Worm (Caenorhabditis elegans) whole organism, L2 larva: ENCODE data around the gene nlg-1.

Source experiments
- F13H6.1 ChIP-seq: sonication (generic microtip); optimal IDR thresholded peaks from 2 replicates; lab custom pipeline; 2016; ENCODE audit warnings: missing genetic modification characterization, missing compliant biosample characterization
- R02D3.7 ChIP-seq: fragments of 150-350 bp; optimal IDR thresholded peaks from 2 replicates; lab custom pipeline; 2014; ENCODE audit warnings: missing biosample characterization, missing genetic modification characterization
- Y55F3AM.14 ChIP-seq: fragments of 200-800 bp; sonication (Bioruptor generic); optimal IDR thresholded peaks from 2 replicates; lab custom pipeline; 2018; ENCODE audit warnings: mild to moderate bottlenecking, missing genetic modification characterization, missing compliant biosample characterization
- ZK546.5 ChIP-seq: sonication (generic microtip); optimal IDR thresholded peaks from 2 replicates; lab custom pipeline; 2017; ENCODE audit warnings: missing biosample characterization, missing genetic modification characterization
- aly-2 ChIP-seq: fragments of 150-350 bp; optimal IDR thresholded peaks from 2 replicates; lab custom pipeline; 2014; ENCODE audit warnings: missing biosample characterization, missing genetic modification characterization
- blmp-1 ChIP-seq: sonication (generic microtip); optimal IDR thresholded peaks from 2 replicates; lab custom pipeline; 2017; ENCODE audit warnings: missing genetic modification characterization, mild to moderate bottlenecking, missing compliant biosample characterization, antibody characterized with exemption, moderate library complexity; ENCODE audit not compliant: insufficient read depth
- ceh-82 ChIP-seq: fragments of 150-350 bp; optimal IDR thresholded peaks from 2 replicates; lab custom pipeline; 2014; ENCODE audit warnings: missing biosample characterization, missing genetic modification characterization
- crh-2 ChIP-seq: sonication (generic microtip); optimal IDR thresholded peaks from 2 replicates; lab custom pipeline; 2017; ENCODE audit warnings: missing biosample characterization, missing genetic modification characterization
- egl-27 ChIP-seq: sonication (generic microtip); optimal IDR thresholded peaks from 3 replicates; lab custom pipeline; 2017; ENCODE audit warnings: missing biosample characterization, missing genetic modification reagents, missing genetic modification characterization
- elt-3 ChIP-seq: sonication (generic microtip); optimal IDR thresholded peaks from 2 replicates; lab custom pipeline; 2017; ENCODE audit warnings: missing biosample characterization, missing genetic modification characterization
- fos-1 ChIP-seq: fragments of 150-350 bp; optimal IDR thresholded peaks from 2 replicates; lab custom pipeline; 2014; ENCODE audit warnings: missing biosample characterization, missing genetic modification characterization
- gmeb-1 ChIP-seq: fragments of 150-350 bp; optimal IDR thresholded peaks from 2 replicates; lab custom pipeline; 2014; ENCODE audit warnings: missing biosample characterization, missing genetic modification characterization
- mab-5 ChIP-seq: fragments of 150-350 bp; optimal IDR thresholded peaks from 2 replicates; lab custom pipeline; 2014; ENCODE audit warnings: missing biosample characterization, missing genetic modification characterization
- mdl-1 ChIP-seq, 2 experiments: fragments of 150-350 bp in 1 of 2; sonication (generic microtip) in 1 of 2; optimal IDR thresholded peaks; 2 replicates each; lab custom pipeline; 2017; ENCODE audit warnings: missing biosample characterization in 2 of 2, missing genetic modification characterization in 2 of 2
- nhr-11 ChIP-seq: fragments of 150-350 bp; optimal IDR thresholded peaks from 2 replicates; lab custom pipeline; 2014; ENCODE audit warnings: missing biosample characterization, missing genetic modification characterization
- nhr-12 ChIP-seq: fragments of 150-350 bp; optimal IDR thresholded peaks from 2 replicates; lab custom pipeline; 2014; ENCODE audit warnings: missing biosample characterization, missing genetic modification characterization
- nhr-129 ChIP-seq: fragments of 150-350 bp; optimal IDR thresholded peaks from 2 replicates; lab custom pipeline; 2014; ENCODE audit warnings: missing biosample characterization, missing genetic modification characterization
- nhr-21 ChIP-seq: fragments of 150-350 bp; optimal IDR thresholded peaks from 2 replicates; lab custom pipeline; 2014; ENCODE audit warnings: missing biosample characterization, missing genetic modification characterization
- nhr-237 ChIP-seq: fragments of 150-350 bp; optimal IDR thresholded peaks from 2 replicates; lab custom pipeline; 2014; ENCODE audit warnings: missing biosample characterization, missing genetic modification characterization
- nhr-25 ChIP-seq: fragments of 150-350 bp; sonication (generic microtip); optimal IDR thresholded peaks from 3 replicates; lab custom pipeline; 2014; ENCODE audit warnings: missing biosample characterization, missing genetic modification characterization
- nhr-77 ChIP-seq: fragments of 150-350 bp; optimal IDR thresholded peaks from 2 replicates; lab custom pipeline; 2014; ENCODE audit warnings: missing biosample characterization, missing genetic modification characterization
- peb-1 ChIP-seq: fragments of 150-350 bp; optimal IDR thresholded peaks from 2 replicates; lab custom pipeline; 2014; ENCODE audit warnings: missing biosample characterization, missing genetic modification characterization
- sem-4 ChIP-seq: fragments of 150-350 bp; optimal IDR thresholded peaks from 2 replicates; lab custom pipeline; 2014; ENCODE audit warnings: missing biosample characterization, missing genetic modification reagents, missing genetic modification characterization
- skn-1 ChIP-seq: sonication (generic microtip); optimal IDR thresholded peaks from 2 replicates; lab custom pipeline; 2017; ENCODE audit warnings: missing biosample characterization, missing genetic modification characterization
- sma-3 ChIP-seq: sonication (generic microtip); optimal IDR thresholded peaks from 2 replicates; lab custom pipeline; 2016; ENCODE audit warnings: missing genetic modification reagents, missing genetic modification characterization, missing compliant biosample characterization
- sma-9 ChIP-seq, 2 experiments: fragments of 150-350 bp in 1 of 2; sonication (generic microtip) in 1 of 2; optimal IDR thresholded peaks; 2 replicates each; lab custom pipeline; 2014 to 2016; ENCODE audit warnings: missing genetic modification characterization in 2 of 2, mild to moderate bottlenecking in 1 of 2, missing biosample characterization in 1 of 2, missing compliant biosample characterization in 1 of 2, missing genetic modification reagents in 1 of 2, moderate library complexity in 1 of 2
- unc-39 ChIP-seq: fragments of 150-350 bp; optimal IDR thresholded peaks from 2 replicates; lab custom pipeline; 2014; ENCODE audit warnings: missing biosample characterization, missing genetic modification characterization
- unc-55 ChIP-seq: fragments of 150-350 bp; sonication (generic microtip); optimal IDR thresholded peaks from 3 replicates; lab custom pipeline; 2014; ENCODE audit warnings: missing biosample characterization, missing genetic modification reagents, missing genetic modification characterization
- unc-62 ChIP-seq: fragments of 150-350 bp; optimal IDR thresholded peaks from 2 replicates; lab custom pipeline; 2014; ENCODE audit warnings: missing biosample characterization, missing genetic modification reagents, missing genetic modification characterization
- zag-1 ChIP-seq: fragments of 150-350 bp; optimal IDR thresholded peaks from 2 replicates; lab custom pipeline; 2014; ENCODE audit warnings: missing biosample characterization, missing genetic modification characterization
- ztf-11 ChIP-seq: sonication (generic microtip); optimal IDR thresholded peaks from 2 replicates; lab custom pipeline; 2017; ENCODE audit warnings: missing biosample characterization, missing genetic modification characterization
- ztf-4 ChIP-seq: fragments of 150-350 bp; optimal IDR thresholded peaks from 2 replicates; lab custom pipeline; 2014; ENCODE audit warnings: missing biosample characterization, missing genetic modification characterization

nlg-1 gene

ce11 chrX:13631122-13631672 is at the start of gene nlg-1:
nlg-1 (minus strand) TSS chrX:13631172.
- peak; percentile 6 for TF ChIP-seq sma-9 (GFP tag; optimal IDR thresholded peaks at IDR 0.05; lab: Kevin White, UChicago)
- no peak for TF ChIP-seq sma-9 (tag; optimal IDR thresholded peaks at IDR 0.05; lab: Kevin White, UChicago)
- no peak for TF ChIP-seq nhr-11 (tag; lab: Kevin White, UChicago)

ce11 chrX:13676892-13677291 is 45.9 kb upstream of the nlg-1 start, which contains the start of gene gck-4:
gck-4 (plus strand) TSS chrX:13677192.
- TF ChIP-seq blmp-1 (tag; lab: Kevin White, UChicago) (peak; percentile 9), ZK546.5 (tag; lab: Kevin White, UChicago) (no peak)

ce11 chrX:13675444-13675843 is 44.5 kb upstream of the nlg-1 start:
- no peak for TF ChIP-seq Y55F3AM.14 (GFP tag; lab: Kevin White, UChicago)
- TF ChIP-seq crh-2 (tag; lab: Kevin White, UChicago) = no peak
- TF ChIP-seq nhr-237 (tag; lab: Kevin White, UChicago) = no peak
- TF ChIP-seq sem-4 (tag; lab: Kevin White, UChicago) = no peak
- no peak for TF ChIP-seq nhr-11 (tag; lab: Kevin White, UChicago)
- no peak for TF ChIP-seq fos-1 (tag; lab: Kevin White, UChicago)
- TF ChIP-seq unc-55 (GFP tag; lab: Kevin White, UChicago) = no peak
- TF ChIP-seq R02D3.7 = no peak
- TF ChIP-seq nhr-12 (tag; lab: Kevin White, UChicago) = no peak
- TF ChIP-seq sma-3 (GFP tag; lab: Kevin White, UChicago) = peak; percentile 27
- peak; percentile 15 for TF ChIP-seq peb-1
- no peak for TF ChIP-seq elt-3 (tag; lab: Kevin White, UChicago)
- TF ChIP-seq mab-5 (tag; lab: Kevin White, UChicago) = no peak
- peak; percentile 59 for TF ChIP-seq F13H6.1 (tag; lab: Kevin White, UChicago)
- no peak for TF ChIP-seq nhr-21 (tag; lab: Kevin White, UChicago)
- no peak for TF ChIP-seq ztf-11 (tag; lab: Kevin White, UChicago)
- no peak for TF ChIP-seq blmp-1 (tag; lab: Kevin White, UChicago)
- no peak for TF ChIP-seq unc-39 (tag; lab: Kevin White, UChicago)
- TF ChIP-seq nhr-129 (tag; lab: Kevin White, UChicago) = no peak
- no peak for TF ChIP-seq egl-27 (tag; lab: Kevin White, UChicago)
- no peak for TF ChIP-seq ceh-82 (tag; lab: Kevin White, UChicago)
- TF ChIP-seq zag-1 (tag; lab: Kevin White, UChicago) = no peak

DNA sequence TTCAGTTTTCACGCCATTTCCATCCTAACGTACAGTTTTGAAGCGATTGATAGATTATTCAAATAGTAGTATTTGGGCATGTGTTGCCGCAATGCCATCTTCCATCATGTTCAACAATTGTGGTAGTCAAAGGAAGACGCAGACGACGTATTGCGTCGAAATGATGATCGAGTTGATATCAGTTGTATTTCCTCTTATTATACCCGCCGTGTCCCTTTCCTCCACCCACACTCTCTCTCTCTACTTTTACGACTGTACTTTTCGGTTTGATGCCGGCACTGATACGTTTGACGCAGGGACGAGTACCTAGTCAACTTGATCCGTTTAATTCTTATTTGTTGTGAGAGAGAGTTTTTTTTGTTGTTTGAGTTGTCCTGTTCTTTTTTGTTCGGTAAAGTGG is 41.6 kb upstream of the nlg-1 start:
- no peak for TF ChIP-seq ztf-4 (tag; lab: Kevin White, UChicago)
- peak; percentile 10 for TF ChIP-seq crh-2 (tag; lab: Kevin White, UChicago)
- no peak for TF ChIP-seq peb-1
- TF ChIP-seq gmeb-1 (tag; lab: Kevin White, UChicago) = no peak
- no peak for TF ChIP-seq nhr-11 (tag; lab: Kevin White, UChicago)
- no peak for TF ChIP-seq skn-1 (tag; lab: Kevin White, UChicago)
- TF ChIP-seq F13H6.1 (tag; lab: Kevin White, UChicago) = peak; percentile 8
- no peak for TF ChIP-seq mdl-1 (tag; optimal IDR thresholded peaks at IDR 0.05; lab: Kevin White, UChicago)
- no peak for TF ChIP-seq nhr-25 (tag; lab: Kevin White, UChicago)
- TF ChIP-seq aly-2 (tag; lab: Kevin White, UChicago) = no peak
- no peak for TF ChIP-seq nhr-77 (tag; lab: Kevin White, UChicago)
- TF ChIP-seq sma-3 (GFP tag; lab: Kevin White, UChicago) = peak; percentile 50
- TF ChIP-seq unc-62 (GFP tag; lab: Kevin White, UChicago) = no peak
- TF ChIP-seq nhr-129 (tag; lab: Kevin White, UChicago) = peak; percentile 57
- peak; percentile 15 for TF ChIP-seq egl-27 (tag; lab: Kevin White, UChicago)
- peak; percentile 30 for TF ChIP-seq nhr-21 (tag; lab: Kevin White, UChicago)
- peak; percentile 66 for TF ChIP-seq fos-1 (tag; lab: Kevin White, UChicago)
- TF ChIP-seq unc-39 (tag; lab: Kevin White, UChicago) = no peak
- no peak for TF ChIP-seq nhr-237 (tag; lab: Kevin White, UChicago)
- TF ChIP-seq Y55F3AM.14 (GFP tag; lab: Kevin White, UChicago) = no peak
- TF ChIP-seq sma-9 (GFP tag; optimal IDR thresholded peaks at IDR 0.05; lab: Kevin White, UChicago) = peak; percentile 65
- no peak for TF ChIP-seq sma-9 (tag; optimal IDR thresholded peaks at IDR 0.05; lab: Kevin White, UChicago)
